Worm (Caenorhabditis elegans) whole organism, L4/young adult: ENCODE results near the gene C26F1.3.

Experiments used
- dao-5 ChIP-seq: sonication (generic microtip); optimal IDR thresholded peaks from 2 replicates; lab custom pipeline; 2016; ENCODE audit warnings: missing genotype, missing genetic modification characterization, moderate library complexity, missing compliant biosample characterization
- him-1 ChIP-seq: sonication (generic microtip); optimal IDR thresholded peaks from 2 replicates; lab custom pipeline; 2016; ENCODE audit warnings: missing genotype, missing genetic modification reagents, missing genetic modification characterization, missing compliant biosample characterization

- TF ChIP-seq him-1 (tag; lab: Kevin White, UChicago) (no peak), dao-5 (tag; lab: Kevin White, UChicago) (no peak)
Measured at ce11 chrV:7785885-7786284, 8.8 kb downstream of the C26F1.3 start.
